Worm (Caenorhabditis elegans): Measurements from ENCODE around the gene scb-1.
A peak's percentile ranks its signal among the peaks of the same experiment; 100 is the strongest.

The scb-1 gene

DNA sequence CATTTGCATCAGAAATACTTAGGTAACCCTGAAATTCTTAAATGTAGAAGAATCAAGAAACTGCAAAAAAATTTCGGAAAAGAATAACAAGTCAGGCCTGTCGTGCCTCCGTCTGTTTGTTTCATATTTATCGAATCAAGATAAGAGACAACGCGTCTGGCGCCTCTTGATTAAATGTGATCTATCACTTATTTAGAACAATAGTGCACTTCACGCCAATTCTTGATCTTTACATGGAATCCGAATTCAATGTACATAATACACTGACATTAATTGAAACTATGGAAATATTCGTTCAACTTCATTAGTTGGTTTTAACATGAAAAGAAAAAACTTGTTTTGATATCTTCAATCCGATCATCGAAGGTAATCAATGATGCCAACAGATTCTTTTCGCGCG is 3.0 kb upstream of the scb-1 start, which contains the start of gene mboa-2 (continued):
- TF ChIP-seq ceh-82 (tag; optimal IDR thresholded peaks at IDR 0.05) (no peak), vab-15 (tag; optimal IDR thresholded peaks at IDR 0.05) (no peak), efl-3 (GFP tag; optimal IDR thresholded peaks at IDR 0.05) (no peak), hpl-2 (GFP tag; optimal IDR thresholded peaks at IDR 0.05) (no peak), lin-35 (GFP tag; optimal IDR thresholded peaks at IDR 0.05) (peak in 1 of 2 experiments; percentile 13), C34B4.2 (tag; optimal IDR thresholded peaks at IDR 0.05) (no peak), sup-37 (GFP tag; optimal IDR thresholded peaks at IDR 0.05) (no peak), nhr-237 (tag; optimal IDR thresholded peaks at IDR 0.05) (no peak), nhr-28 (tag; optimal IDR thresholded peaks at IDR 0.05) (no peak), isw-1 (GFP tag; IDR thresholded peaks at IDR 0.05) (no peak), ceh-88 (GFP tag; IDR thresholded peaks at IDR 0.05) (peak; percentile 21; the same call in 1 of the 2 replicates), C04F5.9 (tag; optimal IDR thresholded peaks at IDR 0.05) (no peak), ets-5 (GFP tag; IDR thresholded peaks at IDR 0.05) (no peak), nhr-90 (tag; optimal IDR thresholded peaks at IDR 0.05; ENCODE audit: poor library complexity) (peak; percentile 64), ceh-90 (tag; optimal IDR thresholded peaks at IDR 0.05) (no peak), Y116A8C.19 (tag; optimal IDR thresholded peaks at IDR 0.05; ENCODE audit: borderline replicate concordance) (no peak), fkh-4 (tag; optimal IDR thresholded peaks at IDR 0.05; ENCODE audit: borderline replicate concordance) (no peak), pag-3 (tag; optimal IDR thresholded peaks at IDR 0.05; ENCODE audit: borderline replicate concordance, insufficient read depth) (no peak), fkh-8 (tag; optimal IDR thresholded peaks at IDR 0.05) (no peak), efl-1 (optimal IDR thresholded peaks at IDR 0.05) (no peak), efl-1 (GFP tag; optimal IDR thresholded peaks at IDR 0.05 in 1 of 2) (peak in 1 of 2 experiments; percentile 64), nhr-76 (tag; optimal IDR thresholded peaks at IDR 0.05) (no peak), mdl-1 (tag; optimal IDR thresholded peaks at IDR 0.05) (no peak), mep-1 (tag; optimal IDR thresholded peaks at IDR 0.05) (no peak), nhr-47 (tag; optimal IDR thresholded peaks at IDR 0.05) (peak; percentile 16), ces-1 (GFP tag; optimal IDR thresholded peaks at IDR 0.05) (no peak), ztf-11 (tag; optimal IDR thresholded peaks at IDR 0.05) (no peak), unc-130 (tag; optimal IDR thresholded peaks at IDR 0.05) (no peak), hlh-17 (GFP tag; optimal IDR thresholded peaks at IDR 0.05; ENCODE audit: borderline replicate concordance) (no peak), zip-4 (GFP tag; optimal IDR thresholded peaks at IDR 0.05) (no peak), pqm-1 (tag; optimal IDR thresholded peaks at IDR 0.05) (no peak), pax-3 (tag; optimal IDR thresholded peaks at IDR 0.05) (no peak), fos-1 (tag; optimal IDR thresholded peaks at IDR 0.05) (no peak), nhr-71 (tag; optimal IDR thresholded peaks at IDR 0.05) (peak; percentile 56), nhr-19 (GFP tag; conservative IDR thresholded peaks at IDR 0.05) (peak; percentile 30), dsc-1 (tag; optimal IDR thresholded peaks at IDR 0.05) (no peak), nhr-11 (tag; optimal IDR thresholded peaks at IDR 0.05) (no peak), lsy-2 (tag; optimal IDR thresholded peaks at IDR 0.05) (peak; percentile 29 to 38), nhr-77 (tag; optimal IDR thresholded peaks at IDR 0.05) (no peak), tbx-2 (tag; optimal IDR thresholded peaks at IDR 0.05) (no peak), nhr-12 (tag; optimal IDR thresholded peaks at IDR 0.05) (no peak), ztf-4 (tag; optimal IDR thresholded peaks at IDR 0.05) (peak; percentile 2), nhr-20 (tag; optimal IDR thresholded peaks at IDR 0.05) (peak; percentile 46), xbp-1 (tag; optimal IDR thresholded peaks at IDR 0.05) (no peak), aly-2 (tag; optimal IDR thresholded peaks at IDR 0.05) (peak; percentile 45), lin-15B (tag; optimal IDR thresholded peaks at IDR 0.05) (no peak), lin-14 (GFP tag; optimal IDR thresholded peaks at IDR 0.05) (peak; percentile 21), lin-13 (GFP tag; optimal IDR thresholded peaks at IDR 0.05) (no peak), F16B12.6 (tag; optimal IDR thresholded peaks at IDR 0.05) (no peak), swsn-7 (tag; optimal IDR thresholded peaks at IDR 0.05) (peak; percentile 25), lin-39 (tag; optimal IDR thresholded peaks at IDR 0.05) (no peak), tlp-1 (tag; optimal IDR thresholded peaks at IDR 0.05) (no peak), grh-1 (GFP tag; IDR thresholded peaks at IDR 0.05) (no peak), ceh-8 (GFP tag; optimal IDR thresholded peaks at IDR 0.05) (no peak)

Measured in whole organism, L1 larva.